Fruit fly (Drosophila melanogaster) whole organism, embryonic: ENCODE results near the gene nmdyn-D7.

Experiments
- CG10147 ChIP-seq: fragments of 200-800 bp; sonication (Bioruptor generic); optimal IDR thresholded peaks from 2 replicates; lab custom pipeline; 2019; ENCODE audit warnings: missing biosample characterization, mild to moderate bottlenecking, missing genetic modification characterization, moderate library complexity
- CG10543 ChIP-seq: fragments of 200-800 bp; sonication (Bioruptor generic); optimal IDR thresholded peaks from 3 replicates; lab custom pipeline; 2017; ENCODE audit warnings: missing biosample characterization, mild to moderate bottlenecking, missing genetic modification characterization, moderate library complexity
- CG11247 ChIP-seq: fragments of 200-800 bp; sonication (Bioruptor generic); IDR thresholded peaks from 2 replicates; pipeline ENCODE4 v1.3.6; 2022; ENCODE audit warnings: missing biosample characterization, missing genetic modification characterization
- CG13424 ChIP-seq: fragments of 200-800 bp; sonication (Bioruptor generic); optimal IDR thresholded peaks from 2 replicates; lab custom pipeline; 2019; ENCODE audit warnings: missing biosample characterization, mild to moderate bottlenecking, missing genetic modification characterization, moderate library complexity
- CG2678 ChIP-seq: fragments of 200-800 bp; sonication (Bioruptor generic); optimal IDR thresholded peaks from 3 replicates; lab custom pipeline; 2019; ENCODE audit warnings: missing biosample characterization, mild to moderate bottlenecking, missing genetic modification characterization, moderate library complexity
- CG31365 ChIP-seq: fragments of 200-800 bp; sonication (Bioruptor generic); optimal IDR thresholded peaks from 2 replicates; lab custom pipeline; 2018; ENCODE audit warnings: missing biosample characterization, mild to moderate bottlenecking, missing genetic modification characterization
- CG34376 ChIP-seq: fragments of 200-800 bp; sonication (Bioruptor generic); optimal IDR thresholded peaks from 2 replicates; lab custom pipeline; 2018; ENCODE audit warnings: missing biosample characterization, mild to moderate bottlenecking, missing genetic modification characterization
- CG6765 ChIP-seq: fragments of 200-800 bp; sonication (Bioruptor generic); optimal IDR thresholded peaks from 3 replicates; lab custom pipeline; 2017; ENCODE audit warnings: missing biosample characterization, mild to moderate bottlenecking, missing genetic modification characterization
- CG7357 ChIP-seq: fragments of 200-800 bp; sonication (Bioruptor generic); IDR thresholded peaks from 3 replicates; pipeline ENCODE4 v1.3.6; 2022; ENCODE audit warnings: missing biosample characterization, missing genetic modification characterization
- GATAe ChIP-seq: fragments of 200-800 bp; sonication (Bioruptor generic); conservative IDR thresholded peaks from 2 replicates; pipeline ENCODE4 v1.3.6; 2022; ENCODE audit warnings: missing biosample characterization, missing genetic modification characterization
- HLH54F ChIP-seq: fragments of 200-800 bp; sonication (Bioruptor generic); optimal IDR thresholded peaks from 3 replicates; lab custom pipeline; 2016; ENCODE audit warnings: missing biosample characterization, missing genetic modification characterization
- Hmr ChIP-seq: fragments of 200-800 bp; sonication (Bioruptor generic); optimal IDR thresholded peaks from 3 replicates; lab custom pipeline; 2017; ENCODE audit warnings: mild to moderate bottlenecking, missing biosample characterization, missing genetic modification reagents, missing genetic modification characterization
- Hr3 ChIP-seq: fragments of 200-800 bp; sonication (Bioruptor generic); optimal IDR thresholded peaks from 3 replicates; lab custom pipeline; 2016; ENCODE audit warnings: missing biosample characterization, missing genetic modification characterization
- Hr78 ChIP-seq, 2 experiments: fragments of 200-800 bp in 1 of 2; fragments of >200 bp in 1 of 2; sonication (Bioruptor generic) in 1 of 2; optimal IDR thresholded peaks; 2 replicates each; lab custom pipeline; 2017 to 2019; ENCODE audit warnings: missing biosample characterization in 2 of 2, missing genetic modification characterization in 2 of 2, mild to moderate bottlenecking in 1 of 2, moderate library complexity in 1 of 2
- Med ChIP-seq: fragments of 200-800 bp; sonication (Bioruptor generic); peaks from one replicate; lab custom pipeline; 2016; ENCODE audit warnings: missing biosample characterization, missing genetic modification characterization, mild to moderate bottlenecking, inconsistent platforms, moderate library complexity
- Nf-YB ChIP-seq: fragments of 200-800 bp; sonication (Bioruptor generic); optimal IDR thresholded peaks from 3 replicates; lab custom pipeline; 2019; ENCODE audit warnings: missing biosample characterization, mild to moderate bottlenecking, missing genetic modification characterization, moderate library complexity
- Nf-YC ChIP-seq: fragments of 200-800 bp; optimal IDR thresholded peaks from 3 replicates; lab custom pipeline; 2019; ENCODE audit warnings: missing biosample characterization, mild to moderate bottlenecking, missing genetic modification characterization, moderate library complexity
- Oli ChIP-seq: fragments of 200-800 bp; sonication (Bioruptor generic); optimal IDR thresholded peaks from 2 replicates; lab custom pipeline; 2018; ENCODE audit warnings: missing biosample characterization, mild to moderate bottlenecking, missing genetic modification characterization, moderate library complexity
- Sry-β ChIP-seq: fragments of 200-800 bp; sonication (Bioruptor generic); optimal IDR thresholded peaks from 2 replicates; lab custom pipeline; 2018; ENCODE audit warnings: missing biosample characterization, mild to moderate bottlenecking, missing genetic modification characterization, moderate library complexity
- Vsx1 ChIP-seq: fragments of 200-800 bp; sonication (Bioruptor generic); optimal IDR thresholded peaks from 2 replicates; lab custom pipeline; 2017; ENCODE audit warnings: missing biosample characterization, mild to moderate bottlenecking, missing genetic modification characterization, missing genetic modification reagents
- ab ChIP-seq: fragments of 200-800 bp; sonication (Bioruptor generic); optimal IDR thresholded peaks from 2 replicates; lab custom pipeline; 2016; ENCODE audit warnings: missing biosample characterization, missing genetic modification characterization
- ac ChIP-seq: fragments of 200-800 bp; sonication (Bioruptor generic); optimal IDR thresholded peaks from 3 replicates; lab custom pipeline; 2017; ENCODE audit warnings: missing biosample characterization, mild to moderate bottlenecking, missing genetic modification characterization
- bowl ChIP-seq: fragments of 200-800 bp; sonication (Bioruptor generic); IDR thresholded peaks from 2 replicates; pipeline ENCODE4 v1.3.6; 2022; ENCODE audit warnings: missing biosample characterization, missing genetic modification characterization
- corto ChIP-seq: fragments of 200-800 bp; sonication (Bioruptor generic); optimal IDR thresholded peaks from 2 replicates; lab custom pipeline; 2016; ENCODE audit warnings: missing biosample characterization, mild to moderate bottlenecking, missing genetic modification characterization, moderate library complexity
- cwo ChIP-seq: fragments of 200-800 bp; sonication (Bioruptor generic); optimal IDR thresholded peaks from 3 replicates; lab custom pipeline; 2017; ENCODE audit warnings: missing biosample characterization, missing genetic modification characterization, mild to moderate bottlenecking, moderate library complexity, missing genetic modification reagents
- dm ChIP-seq: fragments of 200-800 bp; sonication (Bioruptor generic); optimal IDR thresholded peaks from 3 replicates; lab custom pipeline; 2016; ENCODE audit warnings: missing biosample characterization, missing genetic modification characterization
- exex ChIP-seq: fragments of 200-800 bp; sonication (Bioruptor generic); optimal IDR thresholded peaks from 4 replicates; lab custom pipeline; 2018; ENCODE audit warnings: missing biosample characterization, mild to moderate bottlenecking, missing genetic modification characterization, moderate library complexity
- grn ChIP-seq: fragments of 200-800 bp; sonication (Bioruptor generic); optimal IDR thresholded peaks from 3 replicates; lab custom pipeline; 2017; ENCODE audit warnings: missing biosample characterization, missing genetic modification characterization
- knrl ChIP-seq: fragments of 200-800 bp; sonication (Bioruptor generic); IDR thresholded peaks from 3 replicates; pipeline ENCODE4 v1.3.6; 2022; ENCODE audit warnings: missing biosample characterization, missing genetic modification characterization; ENCODE audit not compliant: partially characterized antibody
- lab ChIP-seq: fragments of 200-800 bp; sonication (Bioruptor generic); optimal IDR thresholded peaks from 3 replicates; lab custom pipeline; 2017; ENCODE audit warnings: missing biosample characterization, missing genetic modification characterization, mild to moderate bottlenecking, moderate library complexity, missing genetic modification reagents
- lov ChIP-seq, 2 experiments: fragments of 200-800 bp in 1 of 2; fragments of >200 bp in 1 of 2; sonication (Bioruptor generic) in 1 of 2; IDR thresholded peaks in 1 of 2; optimal IDR thresholded peaks in 1 of 2; 2 replicates in 1 of 2; 3 replicates in 1 of 2; pipeline versions ENCODE4 v1.3.6 to Lab custom; 2017 to 2022; ENCODE audit warnings: missing biosample characterization in 1 of 2, missing genetic modification characterization in 1 of 2
- mirr ChIP-seq: fragments of 200-800 bp; sonication (Bioruptor generic); optimal IDR thresholded peaks from 3 replicates; lab custom pipeline; 2018; ENCODE audit warnings: missing biosample characterization, mild to moderate bottlenecking, missing genetic modification characterization
- rib ChIP-seq: fragments of 200-800 bp; sonication (Bioruptor generic); IDR thresholded peaks from 2 replicates; pipeline ENCODE4 v1.3.6; 2022; ENCODE audit warnings: missing biosample characterization, missing genetic modification characterization
- sd ChIP-seq: fragments of 200-800 bp; sonication (Bioruptor generic); optimal IDR thresholded peaks from 3 replicates; lab custom pipeline; 2018; ENCODE audit warnings: missing biosample characterization, mild to moderate bottlenecking, missing genetic modification characterization, moderate library complexity
- sens ChIP-seq: fragments of 200-800 bp; sonication (Bioruptor generic); peaks from one replicate; lab custom pipeline; 2016; ENCODE audit warnings: missing biosample characterization, missing genetic modification characterization
- sug ChIP-seq: fragments of 200-800 bp; optimal IDR thresholded peaks from 2 replicates; lab custom pipeline; 2019; ENCODE audit warnings: missing biosample characterization, mild to moderate bottlenecking, missing genetic modification characterization, moderate library complexity
- z ChIP-seq: fragments of 200-800 bp; sonication (Bioruptor generic); IDR thresholded peaks from 3 replicates; pipeline ENCODE4 v1.3.6; 2022; ENCODE audit warnings: missing biosample characterization, missing genetic modification characterization

nmdyn-D7 gene

DNA sequence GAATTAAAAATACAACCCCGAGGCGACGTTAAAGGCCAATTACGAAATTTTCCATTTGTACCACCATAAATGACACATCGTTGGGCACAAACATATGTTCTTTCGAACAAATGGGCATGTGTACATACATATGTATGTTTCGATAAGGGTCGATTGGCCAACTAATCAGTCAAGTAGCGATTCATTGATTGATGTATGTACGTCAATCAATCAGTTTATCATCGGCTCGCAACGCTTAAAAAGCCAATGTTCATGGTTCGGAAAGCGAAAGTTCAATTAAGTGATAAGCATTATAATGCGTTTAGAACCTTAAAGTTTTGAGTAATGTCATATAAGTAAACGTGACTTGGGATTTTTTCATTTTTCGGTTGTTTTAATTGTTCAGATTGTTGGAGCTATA lies 35.1 kb upstream of the nmdyn-D7 start (continued):
- TF ChIP-seq ac (GFP tag; lab: Kevin White, UChicago) (no peak), Sry-β (GFP tag; lab: Kevin White, UChicago) (no peak), lab (GFP tag; lab: Kevin White, UChicago) (peak; percentile 41), Hr78 (GFP tag; optimal IDR thresholded peaks at IDR 0.05; lab: Kevin White, UChicago) (peak in 1 of 2 experiments; percentile 46), lov (optimal IDR thresholded peaks at IDR 0.05; lab: Kevin White, UChicago) (no peak), lov (GFP tag; IDR thresholded peaks at IDR 0.05; lab: Robert Waterston, UW) (no peak), Hr3 (GFP tag; lab: Kevin White, UChicago) (no peak), rib (GFP tag; lab: Robert Waterston, UW) (no peak), Oli (tag; lab: Kevin White, UChicago) (no peak), CG11247 (GFP tag; lab: Robert Waterston, UW) (no peak), knrl (no peak), CG13424 (no peak)

DNA sequence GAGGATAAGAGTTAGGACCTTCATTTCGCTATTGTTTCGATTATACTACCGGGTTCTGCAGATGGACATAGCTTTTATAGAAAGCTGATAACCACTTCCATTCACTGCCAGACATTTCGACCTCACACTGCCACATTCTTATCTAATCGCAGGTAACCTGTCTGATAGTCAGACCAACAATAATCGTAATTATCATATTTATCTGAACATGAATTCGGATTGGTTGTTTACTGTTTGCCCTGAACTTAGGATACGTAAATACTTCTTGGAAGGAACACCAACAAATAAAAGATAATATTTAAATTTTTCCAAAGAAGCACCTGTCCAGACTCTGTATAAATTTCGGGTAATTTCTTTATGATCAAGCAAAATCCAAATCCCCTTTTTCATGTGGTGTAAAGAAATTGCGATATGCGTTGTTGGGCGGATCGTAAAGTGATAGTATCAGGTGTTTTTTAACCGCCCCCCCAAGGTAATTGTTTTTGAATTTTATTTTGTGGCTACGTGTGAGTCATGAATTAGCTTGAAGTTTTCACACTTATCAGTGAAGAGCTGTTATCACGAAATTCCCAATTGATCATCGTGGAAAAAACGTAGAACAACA lies 33.5 kb upstream of the nmdyn-D7 start, which contains the start of gene Fst:
Fst (minus strand) TSS at position 51 of the 604 bp plus-strand sequence.
- TF ChIP-seq Nf-YB (GFP tag; lab: Kevin White, UChicago) = peak; percentile 77
- peak; percentile 9 for TF ChIP-seq cwo (GFP tag; lab: Kevin White, UChicago)
- no peak for TF ChIP-seq CG7357 (GFP tag; lab: Robert Waterston, UW)
- peak; percentile 90 for TF ChIP-seq exex
- TF ChIP-seq ab (GFP tag; lab: Kevin White, UChicago) = no peak
- TF ChIP-seq z (GFP tag; lab: Robert Waterston, UW) = no peak
- TF ChIP-seq Hmr (GFP tag; lab: Kevin White, UChicago) = peak; percentile 12
- no peak for TF ChIP-seq HLH54F
- peak; percentile 25 for TF ChIP-seq CG2678
- TF ChIP-seq Med (GFP tag; lab: Kevin White, UChicago) = peak; percentile 25
- no peak for TF ChIP-seq CG31365 (tag; lab: Kevin White, UChicago)
- TF ChIP-seq bowl (GFP tag; lab: Robert Waterston, UW) = no peak
- peak; percentile 15 for TF ChIP-seq CG10543 (GFP tag; lab: Kevin White, UChicago)
- TF ChIP-seq sug (tag; lab: Kevin White, UChicago) = peak; percentile 68
- no peak for TF ChIP-seq corto (GFP tag; lab: Kevin White, UChicago)
- TF ChIP-seq sd (tag; lab: Kevin White, UChicago) = peak; percentile 91
- peak; percentile 78 for TF ChIP-seq Nf-YC (tag; lab: Kevin White, UChicago)
- peak; percentile 60 for TF ChIP-seq CG6765
- no peak for TF ChIP-seq dm (GFP tag; lab: Kevin White, UChicago)
- TF ChIP-seq Vsx1 (GFP tag; lab: Kevin White, UChicago) = peak; percentile 5
- peak; percentile 88 for TF ChIP-seq CG34376 (GFP tag; lab: Kevin White, UChicago)
- TF ChIP-seq GATAe (GFP tag; lab: Robert Waterston, UW) = peak; percentile 62
- peak; percentile 73 for TF ChIP-seq mirr (GFP tag; lab: Kevin White, UChicago)
- no peak for TF ChIP-seq CG10147
- peak; percentile 49 for TF ChIP-seq sens (GFP tag; lab: Kevin White, UChicago)
- TF ChIP-seq grn (GFP tag; lab: Kevin White, UChicago) = peak; percentile 88
- peak; percentile 30 for TF ChIP-seq lab (GFP tag; lab: Kevin White, UChicago)
